Fruit fly (Drosophila melanogaster) S2 (cell line): ENCODE results near the gene CG14082.

Source experiments
- CG8478 ChIP-seq: fragments of >200 bp; optimal IDR thresholded peaks from 2 replicates; lab custom pipeline; 2018
- CTCF ChIP-seq, 2 experiments: fragments of >200 bp; optimal IDR thresholded peaks; 2 replicates each; lab custom pipeline; 2018

- TF ChIP-seq CTCF (optimal IDR thresholded peaks at IDR 0.05; lab: Kevin White, UChicago) (no peak), CG8478 (lab: Kevin White, UChicago) (no peak)
Measured at dm6 chr3L:19171321-19172191, 32.8 kb upstream of the CG14082 start.
